Fruit fly (Drosophila melanogaster) whole organism, prepupa: ENCODE measurements around the gene hep.

Source experiments
- Blimp-1 ChIP-seq: fragments of 200-800 bp; sonication (Bioruptor generic); optimal IDR thresholded peaks from 3 replicates; lab custom pipeline; 2017; ENCODE audit warnings: missing biosample characterization, missing genetic modification characterization, mild to moderate bottlenecking, moderate library complexity, missing genetic modification reagents
- CG10631 ChIP-seq: fragments of 200-800 bp; sonication (Bioruptor generic); optimal IDR thresholded peaks from 2 replicates; lab custom pipeline; 2016; ENCODE audit warnings: missing biosample characterization, missing genetic modification characterization
- CG32006 ChIP-seq: fragments of 200-800 bp; sonication (Bioruptor generic); optimal IDR thresholded peaks from 3 replicates; lab custom pipeline; 2017; ENCODE audit warnings: missing biosample characterization, mild to moderate bottlenecking, missing genetic modification characterization
- Eip75B ChIP-seq: fragments of 200-800 bp; sonication (Bioruptor generic); optimal IDR thresholded peaks from 3 replicates; lab custom pipeline; 2016; ENCODE audit warnings: missing biosample characterization, missing genetic modification characterization
- Lpt ChIP-seq: fragments of 200-800 bp; sonication (Bioruptor generic); optimal IDR thresholded peaks from 3 replicates; lab custom pipeline; 2016; ENCODE audit warnings: missing biosample characterization, missing genetic modification characterization
- OdsH ChIP-seq: fragments of 200-800 bp; sonication (Bioruptor generic); optimal IDR thresholded peaks from 3 replicates; lab custom pipeline; 2016; ENCODE audit warnings: missing biosample characterization, missing genetic modification characterization
- Sox14 ChIP-seq: fragments of 200-800 bp; sonication (Bioruptor generic); optimal IDR thresholded peaks from 3 replicates; lab custom pipeline; 2016; ENCODE audit warnings: missing biosample characterization, missing genetic modification characterization

- no peak for TF ChIP-seq CG32006
- TF ChIP-seq Sox14 (GFP tag; lab: Kevin White, UChicago) = no peak
- no peak for TF ChIP-seq Lpt (GFP tag; lab: Kevin White, UChicago)
- TF ChIP-seq OdsH = no peak
- no peak for TF ChIP-seq Blimp-1 (GFP tag; lab: Kevin White, UChicago)
- no peak for TF ChIP-seq Eip75B (GFP tag; lab: Kevin White, UChicago)
- no peak for TF ChIP-seq CG10631 (GFP tag; lab: Kevin White, UChicago)
Observed at dm6 chrX:13104571-13104970, 14.3 kb upstream of the hep start.
